Fruit fly (Drosophila melanogaster): Measurements from ENCODE around the gene CG4239.

CG4239 gene

dm6 chrX:16383667-16384515 is 1.2 kb upstream of the CG4239 start (continued):
- TF ChIP-seq br (optimal IDR thresholded peaks at IDR 0.05) (no peak), sr (GFP tag; IDR thresholded peaks at IDR 0.05) (no peak), Xbp1 (GFP tag; optimal IDR thresholded peaks at IDR 0.05) (no peak), H2.0 (GFP tag; IDR thresholded peaks at IDR 0.05) (no peak), btn (GFP tag; optimal IDR thresholded peaks at IDR 0.05) (peak; percentile 10), CG6813 (GFP tag; optimal IDR thresholded peaks at IDR 0.05) (peak; percentile 95), luna (GFP tag; optimal IDR thresholded peaks at IDR 0.05) (peak; percentile 68), Doc2 (GFP tag; IDR thresholded peaks at IDR 0.05) (no peak)

- TF ChIP-seq YL-1 (GFP tag; optimal IDR thresholded peaks at IDR 0.05): no peak
- peak; percentile 20 for TF ChIP-seq Asciz (GFP tag; optimal IDR thresholded peaks at IDR 0.05)
- peak; percentile 53 for TF ChIP-seq CG11504 (tag; optimal IDR thresholded peaks at IDR 0.05)
- no peak for TF ChIP-seq gfzf (GFP tag; optimal IDR thresholded peaks at IDR 0.05)
- peak; percentile 1 for TF ChIP-seq Dek (tag; optimal IDR thresholded peaks at IDR 0.05)
- TF ChIP-seq B-H1 (GFP tag; IDR thresholded peaks at IDR 0.05): no peak
- peak; percentile 19 for TF ChIP-seq ind (GFP tag; optimal IDR thresholded peaks at IDR 0.05)
- peak; percentile 51 for TF ChIP-seq pho (GFP tag; optimal IDR thresholded peaks at IDR 0.05)
- TF ChIP-seq ase (GFP tag; IDR thresholded peaks at IDR 0.05): no peak
- peak; percentile 71 for TF ChIP-seq sens (GFP tag)
- TF ChIP-seq CG17328 (GFP tag; IDR thresholded peaks at IDR 0.05): no peak
- no peak for TF ChIP-seq D (optimal IDR thresholded peaks at IDR 0.05)
- peak; percentile 18 for TF ChIP-seq D (GFP tag; optimal IDR thresholded peaks at IDR 0.05)
- no peak for TF ChIP-seq Jarid2 (GFP tag; optimal IDR thresholded peaks at IDR 0.05)
- TF ChIP-seq CG12391 (tag; optimal IDR thresholded peaks at IDR 0.05): peak; percentile 55
- peak; percentile 52; the same call in 1 of the 3 replicates for TF ChIP-seq CG17361 (GFP tag; IDR thresholded peaks at IDR 0.05)
- TF ChIP-seq fd96Cb (tag; optimal IDR thresholded peaks at IDR 0.05): peak; percentile 2
- TF ChIP-seq unpg (GFP tag; optimal IDR thresholded peaks at IDR 0.05): peak; percentile 27
- TF ChIP-seq CG9817 (tag; optimal IDR thresholded peaks at IDR 0.05): no peak
- TF ChIP-seq CG43689 (GFP tag; IDR thresholded peaks at IDR 0.05): no peak
- peak; percentile 42 for TF ChIP-seq Hand (GFP tag; optimal IDR thresholded peaks at IDR 0.05)
- no peak for TF ChIP-seq CG11093 (GFP tag; IDR thresholded peaks at IDR 0.05)
- no peak for TF ChIP-seq CG8359 (GFP tag; optimal IDR thresholded peaks at IDR 0.05; ENCODE audit: borderline replicate concordance)
- peak; percentile 3 for TF ChIP-seq CG14710 (tag; optimal IDR thresholded peaks at IDR 0.05)
- TF ChIP-seq Pdp1 (GFP tag; optimal IDR thresholded peaks at IDR 0.05): no peak
- TF ChIP-seq CG15269 (tag; optimal IDR thresholded peaks at IDR 0.05): peak; percentile 45
- peak; percentile 1 for TF ChIP-seq ems (GFP tag; optimal IDR thresholded peaks at IDR 0.05)
- no peak for TF ChIP-seq Ravus (GFP tag; IDR thresholded peaks at IDR 0.05)
- TF ChIP-seq Kr (GFP tag; optimal IDR thresholded peaks at IDR 0.05): no peak
- TF ChIP-seq CG1529 (GFP tag; optimal IDR thresholded peaks at IDR 0.05): no peak
- no peak for TF ChIP-seq zen (tag; optimal IDR thresholded peaks at IDR 0.05)
- TF ChIP-seq Rfx (GFP tag; IDR thresholded peaks at IDR 0.05): peak; percentile 19; the same call in 1 of the 2 replicates
- peak; percentile 34 for TF ChIP-seq odd (GFP tag; optimal IDR thresholded peaks at IDR 0.05)
- peak; percentile 29 for TF ChIP-seq CG2875 (GFP tag; optimal IDR thresholded peaks at IDR 0.05)
- peak; percentile 14 for TF ChIP-seq CG6813 (GFP tag; optimal IDR thresholded peaks at IDR 0.05)
- TF ChIP-seq gcm2 (GFP tag; optimal IDR thresholded peaks at IDR 0.05): no peak
- TF ChIP-seq tap (tag; optimal IDR thresholded peaks at IDR 0.05): peak; percentile 36
- TF ChIP-seq CG31224 (GFP tag; IDR thresholded peaks at IDR 0.05): 0 out of 2 replicates have a peak, but pooled peaks have one; percentile 10
- TF ChIP-seq org-1 (GFP tag; optimal IDR thresholded peaks at IDR 0.05): peak; percentile 47
- peak; percentile 72 for TF ChIP-seq caup (GFP tag; optimal IDR thresholded peaks at IDR 0.05; ENCODE audit: severe bottlenecking)
- 0 out of 3 replicates have a peak, but pooled peaks have one; percentile 31 for TF ChIP-seq CG11695 (GFP tag; IDR thresholded peaks at IDR 0.05)
Measured at dm6 chrX:16385942-16386392, 889 bp downstream of the CG4239 start.

All from whole organism, embryonic.